Fruit fly (Drosophila melanogaster): ENCODE results near the gene CG14892.

Gene CG14892

DNA sequence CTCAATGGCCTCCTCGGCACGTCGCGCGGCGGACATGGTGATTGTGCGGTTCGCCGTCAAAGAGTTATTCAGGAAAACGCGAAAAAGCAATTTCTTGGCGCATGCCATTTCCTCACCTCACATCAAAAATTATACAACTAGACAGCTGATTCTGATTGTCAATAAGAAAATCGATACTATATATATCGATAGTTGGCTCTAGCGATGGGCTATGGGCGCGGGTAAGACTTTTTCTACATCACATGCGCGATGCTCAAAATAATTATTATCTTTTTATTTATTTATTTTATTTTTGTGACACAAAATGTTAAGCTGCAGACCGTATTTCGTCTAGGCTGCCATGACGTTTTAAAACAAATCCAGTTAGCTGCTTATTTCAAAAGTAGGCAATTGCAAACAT is 20.0 kb downstream of the CG14892 start, which contains the start of gene CG10340 (continued):
- TF ChIP-seq tna (GFP tag; IDR thresholded peaks at IDR 0.05; ENCODE audit: partially characterized antibody) (peak; percentile 18; the same call in 1 of the 2 replicates), ato (GFP tag; IDR thresholded peaks at IDR 0.05; ENCODE audit: partially characterized antibody) (peak; percentile 63), MBD-R2 (GFP tag; IDR thresholded peaks at IDR 0.05) (peak; percentile 92), CG15601 (tag; optimal IDR thresholded peaks at IDR 0.05) (peak; percentile 33), Rfx (GFP tag; IDR thresholded peaks at IDR 0.05) (peak; percentile 65), hbn (GFP tag; IDR thresholded peaks at IDR 0.05; ENCODE audit: partially characterized antibody) (peak; percentile 79), CG10267 (tag; optimal IDR thresholded peaks at IDR 0.05) (peak; percentile 17), Abd-B (GFP tag; optimal IDR thresholded peaks at IDR 0.05) (peak; percentile 19), vvl (GFP tag; IDR thresholded peaks at IDR 0.05) (peak; percentile 64), ewg (GFP tag; optimal IDR thresholded peaks at IDR 0.05) (peak; percentile 91), slbo (GFP tag; IDR thresholded peaks at IDR 0.05) (peak; percentile 45; the same call in 1 of the 2 replicates), lmd (GFP tag; IDR thresholded peaks at IDR 0.05) (no peak), dm (GFP tag; optimal IDR thresholded peaks at IDR 0.05) (peak; percentile 41), prd (optimal IDR thresholded peaks at IDR 0.05) (no peak), prd (GFP tag; IDR thresholded peaks at IDR 0.05) (peak; percentile 30; the same call in 1 of the 3 replicates), HmgZ (tag; optimal IDR thresholded peaks at IDR 0.05) (peak; percentile 6), Max (GFP tag; optimal IDR thresholded peaks at IDR 0.05) (peak; percentile 44), phol (tag; optimal IDR thresholded peaks at IDR 0.05) (peak; percentile 15), Dbx (GFP tag; IDR thresholded peaks at IDR 0.05) (peak; percentile 43; the same call in 1 of the 3 replicates), CG2889 (GFP tag; IDR thresholded peaks at IDR 0.05) (no peak), tin (GFP tag; optimal IDR thresholded peaks at IDR 0.05) (peak; percentile 33), nmo (GFP tag; optimal IDR thresholded peaks at IDR 0.05) (peak; percentile 49), zen2 (GFP tag; IDR thresholded peaks at IDR 0.05; ENCODE audit: partially characterized antibody) (peak; percentile 77), CG3281 (GFP tag; optimal IDR thresholded peaks at IDR 0.05) (no peak), dmrt11E (tag; optimal IDR thresholded peaks at IDR 0.05) (no peak)

- TF ChIP-seq CG10147 (GFP tag; optimal IDR thresholded peaks at IDR 0.05) (no peak), CG11398 (GFP tag; optimal IDR thresholded peaks at IDR 0.05) (no peak), z (GFP tag; IDR thresholded peaks at IDR 0.05) (no peak), Taf1 (GFP tag; IDR thresholded peaks at IDR 0.05) (no peak), Awh (GFP tag; IDR thresholded peaks at IDR 0.05) (no peak), crc (GFP tag; optimal IDR thresholded peaks at IDR 0.05) (no peak), CG17568 (GFP tag; optimal IDR thresholded peaks at IDR 0.05) (no peak)
Measured at dm6 chr3R:16615009-16615408, 20.8 kb downstream of the CG14892 start, which contains the start of gene CG17562. TSS of gene CG17562 (plus strand) at chr3R:16615309.

DNA sequence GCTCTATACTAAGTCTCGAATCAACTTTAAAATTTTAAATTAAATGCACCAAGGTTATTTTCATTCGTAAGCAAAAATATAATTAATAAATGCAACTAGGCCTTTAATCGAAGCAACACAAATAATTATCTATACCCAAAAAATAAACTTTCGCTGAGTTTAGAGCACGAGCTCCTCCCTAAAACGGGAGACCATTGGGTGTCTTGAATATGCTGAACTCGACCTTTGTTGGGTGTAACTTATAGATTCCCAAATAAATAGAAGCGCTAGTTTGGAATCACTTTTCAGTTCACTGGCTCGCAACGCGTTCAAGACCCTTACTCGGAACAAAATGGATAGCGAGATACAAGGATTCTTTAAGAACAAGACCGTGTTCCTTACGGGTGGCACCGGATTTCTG is 23.4 kb downstream of the CG14892 start, which contains the start of gene CG17560:
TSS of gene CG17560 (plus strand) at position 301 of the 400 bp plus-strand sequence.
- TF ChIP-seq Doc3 (GFP tag; IDR thresholded peaks at IDR 0.05; ENCODE audit: partially characterized antibody) (0 out of 3 replicates have a peak, but pooled peaks have one; percentile 23), zen2 (GFP tag; IDR thresholded peaks at IDR 0.05; ENCODE audit: partially characterized antibody) (no peak), BEAF-32 (GFP tag; optimal IDR thresholded peaks at IDR 0.05) (peak; percentile 3)

DNA sequence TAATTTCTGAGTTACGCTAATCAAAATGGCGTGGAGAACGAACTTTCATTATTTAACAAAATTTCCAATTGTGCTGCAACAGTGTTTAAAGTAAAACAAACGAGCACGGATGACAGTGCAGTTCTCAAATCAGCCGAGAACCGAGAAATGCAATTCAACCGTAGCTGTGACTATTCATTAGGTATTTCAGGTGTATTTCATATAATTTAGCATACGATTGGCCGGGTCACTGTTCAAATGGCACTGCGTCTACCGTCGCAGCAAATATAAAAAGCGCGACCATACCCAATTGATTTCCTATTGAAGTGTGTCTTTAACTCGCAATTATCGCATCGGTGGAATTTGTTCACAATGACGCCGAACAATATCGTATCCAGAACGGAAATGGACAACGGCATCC is 26.3 kb downstream of the CG14892 start, which contains the start of gene CG14893:
TSS of gene CG14893 (plus strand) at position 301 of the 400 bp plus-strand sequence.
- TF ChIP-seq pan (optimal IDR thresholded peaks at IDR 0.05) (no peak), pan (GFP tag; optimal IDR thresholded peaks at IDR 0.05 in 1 of 2, IDR thresholded peaks at IDR 0.05 in 1 of 2) (no peak), HLH54F (GFP tag; optimal IDR thresholded peaks at IDR 0.05) (no peak)
